Fruit fly (Drosophila melanogaster): ENCODE measurements around the gene CG33177.

The CG33177 gene

DNA sequence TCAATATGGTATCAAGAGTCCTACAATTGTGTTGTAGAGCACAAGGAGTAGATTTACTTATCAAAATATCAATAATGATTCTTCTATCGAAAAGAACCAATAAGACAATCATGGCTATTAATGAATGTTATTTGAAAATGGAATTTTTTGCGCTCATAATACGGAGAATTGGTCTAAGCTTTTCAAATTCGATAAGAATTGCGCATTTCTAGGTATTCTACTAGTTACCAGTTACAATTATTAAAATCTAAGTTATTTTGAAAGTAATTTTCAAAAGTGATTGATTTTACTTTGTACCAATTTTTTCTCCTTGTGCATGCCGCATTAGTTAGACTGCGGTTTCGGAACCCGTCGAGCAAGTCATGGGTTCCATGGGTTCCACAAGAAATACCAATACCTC lies 11.0 kb upstream of the CG33177 start:
- TF ChIP-seq Oli (tag; optimal IDR thresholded peaks at IDR 0.05) (no peak), dysf (GFP tag; IDR thresholded peaks at IDR 0.05) (no peak), ssp (GFP tag; IDR thresholded peaks at IDR 0.05) (no peak), CG7556 (GFP tag; optimal IDR thresholded peaks at IDR 0.05) (no peak), CG9727 (GFP tag; optimal IDR thresholded peaks at IDR 0.05) (no peak), gem (tag; optimal IDR thresholded peaks at IDR 0.05) (no peak), tna (GFP tag; IDR thresholded peaks at IDR 0.05; ENCODE audit: partially characterized antibody) (no peak), CG15696 (tag; optimal IDR thresholded peaks at IDR 0.05) (no peak), CG18619 (GFP tag; optimal IDR thresholded peaks at IDR 0.05) (no peak), fd102C (GFP tag; optimal IDR thresholded peaks at IDR 0.05) (no peak), Med (GFP tag) (peak; percentile 30), CG4707 (GFP tag; optimal IDR thresholded peaks at IDR 0.05) (no peak), CG3407 (GFP tag; optimal IDR thresholded peaks at IDR 0.05) (no peak), CG3995 (GFP tag; optimal IDR thresholded peaks at IDR 0.05) (no peak), C15 (GFP tag; IDR thresholded peaks at IDR 0.05) (no peak), CG5245 (GFP tag; optimal IDR thresholded peaks at IDR 0.05) (no peak), Optix (GFP tag; IDR thresholded peaks at IDR 0.05) (no peak), CG5180 (GFP tag; optimal IDR thresholded peaks at IDR 0.05) (no peak), Ets65A (GFP tag) (peak; percentile 23), row (GFP tag; IDR thresholded peaks at IDR 0.05) (peak; percentile 32; the same call in 1 of the 3 replicates), CG11504 (tag; optimal IDR thresholded peaks at IDR 0.05) (peak; percentile 1), eve (GFP tag; optimal IDR thresholded peaks at IDR 0.05) (no peak)

DNA sequence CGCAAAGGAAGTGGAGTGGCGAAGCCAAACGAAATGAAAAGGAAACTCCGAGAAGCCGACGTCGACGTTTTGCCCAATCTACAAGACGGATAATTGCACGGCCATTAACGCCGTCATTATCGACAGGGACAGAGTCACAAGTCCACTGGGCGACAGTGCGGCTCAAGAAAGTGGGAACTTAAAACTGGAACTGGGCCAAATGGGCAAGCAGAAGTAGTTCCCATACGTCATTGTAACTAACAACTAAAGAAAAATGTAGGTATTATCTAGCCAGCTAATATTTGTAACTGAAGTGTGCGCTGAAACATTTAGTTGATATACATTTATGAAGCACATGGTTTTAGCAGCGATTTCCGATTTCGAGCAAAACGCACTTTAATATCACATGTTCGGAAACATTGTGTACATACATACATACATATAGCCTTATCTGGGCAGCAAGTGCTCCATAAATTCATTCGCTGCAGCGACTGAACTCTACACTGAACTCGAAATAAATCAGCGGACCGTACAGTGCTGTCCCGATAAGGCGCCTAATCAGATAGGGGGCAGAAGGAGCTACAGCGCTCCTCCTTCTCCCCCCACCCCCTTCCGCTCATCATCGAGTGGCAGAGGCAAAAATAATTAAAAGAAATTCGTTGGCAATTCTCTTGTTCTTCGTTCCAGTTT lies 10.2 kb upstream of the CG33177 start:
- TF ChIP-seq fd102C (GFP tag; optimal IDR thresholded peaks at IDR 0.05) (no peak), nom (GFP tag; optimal IDR thresholded peaks at IDR 0.05) (peak; percentile 88), pan (optimal IDR thresholded peaks at IDR 0.05) (no peak), pan (GFP tag; optimal IDR thresholded peaks at IDR 0.05 in 1 of 2, IDR thresholded peaks at IDR 0.05 in 1 of 2) (no peak), CG10979 (tag; optimal IDR thresholded peaks at IDR 0.05) (no peak), CG5180 (GFP tag; optimal IDR thresholded peaks at IDR 0.05) (no peak), CG34376 (GFP tag; optimal IDR thresholded peaks at IDR 0.05) (peak; percentile 31), sob (GFP tag; IDR thresholded peaks at IDR 0.05) (peak; percentile 49; the same call in 1 of the 2 replicates), Sry-δ (GFP tag; optimal IDR thresholded peaks at IDR 0.05) (no peak), CG10274 (GFP tag; optimal IDR thresholded peaks at IDR 0.05) (no peak), Jarid2 (GFP tag; optimal IDR thresholded peaks at IDR 0.05) (no peak), sug (tag; optimal IDR thresholded peaks at IDR 0.05) (peak; percentile 15), crol (GFP tag; IDR thresholded peaks at IDR 0.05) (peak; percentile 77), sd (tag; optimal IDR thresholded peaks at IDR 0.05) (no peak), Bgb (GFP tag; IDR thresholded peaks at IDR 0.05; ENCODE audit: partially characterized antibody) (no peak), TFAM (GFP tag; optimal IDR thresholded peaks at IDR 0.05) (no peak), Scr (GFP tag; IDR thresholded peaks at IDR 0.05; ENCODE audit: partially characterized antibody) (no peak), grn (GFP tag; optimal IDR thresholded peaks at IDR 0.05) (peak; percentile 62), Vsx1 (GFP tag; optimal IDR thresholded peaks at IDR 0.05) (no peak), hb (GFP tag; IDR thresholded peaks at IDR 0.05; ENCODE audit: partially characterized antibody) (no peak), amos (GFP tag; IDR thresholded peaks at IDR 0.05; ENCODE audit: partially characterized antibody) (no peak), dm (GFP tag; optimal IDR thresholded peaks at IDR 0.05) (no peak), gsb (GFP tag; IDR thresholded peaks at IDR 0.05) (no peak), Med (GFP tag) (peak; percentile 2), twi (tag; optimal IDR thresholded peaks at IDR 0.05) (no peak), ranshi (GFP tag; IDR thresholded peaks at IDR 0.05) (no peak), HLH54F (GFP tag; optimal IDR thresholded peaks at IDR 0.05) (no peak), sens (GFP tag) (peak; percentile 64), Camta (GFP tag; optimal IDR thresholded peaks at IDR 0.05) (no peak), Atf3 (GFP tag; optimal IDR thresholded peaks at IDR 0.05) (no peak), CG2129 (GFP tag; IDR thresholded peaks at IDR 0.05; ENCODE audit: partially characterized antibody) (no peak)

Measured in whole organism, embryonic.